Worm (Caenorhabditis elegans): ENCODE results near the gene Y81G3A.2.

ce11 chrII:13073742-13074141 lies 7.0 kb upstream of the Y81G3A.2 start:
- TF ChIP-seq ztf-23 (GFP tag; IDR thresholded peaks at IDR 0.05) = no peak
- no peak for TF ChIP-seq ztf-29 (GFP tag; IDR thresholded peaks at IDR 0.05)
- no peak for TF ChIP-seq flt-1 (GFP tag; IDR thresholded peaks at IDR 0.05)
- no peak for TF ChIP-seq klf-2 (GFP tag; conservative IDR thresholded peaks at IDR 0.05)
- no peak for TF ChIP-seq tab-1 (GFP tag; IDR thresholded peaks at IDR 0.05)
- TF ChIP-seq med-1 (GFP tag; optimal IDR thresholded peaks at IDR 0.05; ENCODE audit: insufficient read depth) = no peak
- TF ChIP-seq ref-1 (GFP tag; conservative IDR thresholded peaks at IDR 0.05) = no peak
- TF ChIP-seq cog-1 (tag; optimal IDR thresholded peaks at IDR 0.05) = no peak
- TF ChIP-seq T22C8.4 (GFP tag; IDR thresholded peaks at IDR 0.05) = no peak
